Fruit fly (Drosophila melanogaster) whole organism, prepupa: ENCODE measurements around the gene Pde6.

ENCODE experiments used
- CG10631 ChIP-seq: fragments of 200-800 bp; sonication (Bioruptor generic); optimal IDR thresholded peaks from 2 replicates; lab custom pipeline; 2016; ENCODE audit warnings: missing biosample characterization, missing genetic modification characterization
- CG11294 ChIP-seq: fragments of 200-800 bp; sonication (Bioruptor generic); IDR thresholded peaks from 2 replicates; pipeline ENCODE4 v1.3.6; 2022; ENCODE audit warnings: missing biosample characterization, missing genetic modification characterization
- CG11762 ChIP-seq: fragments of 200-800 bp; sonication (Bioruptor generic); optimal IDR thresholded peaks from 3 replicates; lab custom pipeline; 2016; ENCODE audit warnings: missing biosample characterization, missing genetic modification characterization; ENCODE audit not compliant: insufficient read depth
- CG15336 ChIP-seq: fragments of 200-800 bp; sonication (Bioruptor generic); IDR thresholded peaks from 2 replicates; pipeline ENCODE4 v1.3.6; 2022; ENCODE audit warnings: missing biosample characterization, missing genetic modification characterization
- CG31627 ChIP-seq: fragments of 200-800 bp; sonication (Bioruptor generic); optimal IDR thresholded peaks from 3 replicates; lab custom pipeline; 2016; ENCODE audit warnings: missing biosample characterization, missing genetic modification characterization
- CG34406 ChIP-seq: fragments of 200-800 bp; sonication (Bioruptor generic); optimal IDR thresholded peaks from 3 replicates; lab custom pipeline; 2016; ENCODE audit warnings: missing biosample characterization, missing genetic modification characterization
- CG3919 ChIP-seq: fragments of 200-800 bp; sonication (Bioruptor generic); optimal IDR thresholded peaks from 3 replicates; lab custom pipeline; 2016; ENCODE audit warnings: missing biosample characterization, missing genetic modification characterization
- CG6163 ChIP-seq: fragments of 200-800 bp; sonication (Bioruptor generic); IDR thresholded peaks from 3 replicates; pipeline ENCODE4 v1.3.6; 2022; ENCODE audit warnings: missing biosample characterization, missing genetic modification characterization
- CG6276 ChIP-seq: fragments of 200-800 bp; sonication (Bioruptor generic); optimal IDR thresholded peaks from 2 replicates; lab custom pipeline; 2017; ENCODE audit warnings: missing biosample characterization, mild to moderate bottlenecking, missing genetic modification characterization
- CG6854 ChIP-seq: fragments of 200-800 bp; sonication (Bioruptor generic); optimal IDR thresholded peaks from 2 replicates; lab custom pipeline; 2017; ENCODE audit warnings: missing biosample characterization, mild to moderate bottlenecking, missing genetic modification characterization
- CG8119 ChIP-seq: fragments of 200-800 bp; sonication (Bioruptor generic); IDR thresholded peaks from 3 replicates; pipeline ENCODE4 v1.3.6; 2022; ENCODE audit warnings: missing biosample characterization, missing genetic modification characterization
- CG8319 ChIP-seq: fragments of 200-800 bp; sonication (Bioruptor generic); optimal IDR thresholded peaks from 3 replicates; lab custom pipeline; 2016; ENCODE audit warnings: missing biosample characterization, missing genetic modification characterization
- CG9139 ChIP-seq: fragments of 200-800 bp; sonication (Bioruptor generic); optimal IDR thresholded peaks from 3 replicates; lab custom pipeline; 2017; ENCODE audit warnings: missing biosample characterization, mild to moderate bottlenecking, missing genetic modification characterization
- Eip75B ChIP-seq: fragments of 200-800 bp; sonication (Bioruptor generic); optimal IDR thresholded peaks from 3 replicates; lab custom pipeline; 2016; ENCODE audit warnings: missing biosample characterization, missing genetic modification characterization
- Eip78C ChIP-seq: fragments of 200-800 bp; sonication (Bioruptor generic); peaks from one replicate; lab custom pipeline; 2016; ENCODE audit warnings: missing biosample characterization, missing genetic modification characterization
- Eip93F ChIP-seq: fragments of 200-800 bp; sonication (Bioruptor generic); optimal IDR thresholded peaks from 2 replicates; lab custom pipeline; 2016; ENCODE audit warnings: missing biosample characterization, mild to moderate bottlenecking, missing genetic modification characterization
- Ets21C ChIP-seq: fragments of 200-800 bp; sonication (Bioruptor generic); optimal IDR thresholded peaks from 3 replicates; lab custom pipeline; 2016; ENCODE audit warnings: missing biosample characterization, missing genetic modification characterization
- Ets96B ChIP-seq: fragments of 200-800 bp; optimal IDR thresholded peaks from 2 replicates; lab custom pipeline; 2019; ENCODE audit warnings: missing biosample characterization, mild to moderate bottlenecking, missing genetic modification characterization, moderate library complexity
- Gug ChIP-seq: fragments of 200-800 bp; sonication (Bioruptor generic); IDR thresholded peaks from 2 replicates; pipeline ENCODE4 v1.3.6; 2022; ENCODE audit warnings: missing biosample characterization, missing genetic modification characterization
- Hr39 ChIP-seq: fragments of 200-800 bp; sonication (Bioruptor generic); optimal IDR thresholded peaks from 2 replicates; lab custom pipeline; 2016; ENCODE audit warnings: missing biosample characterization, missing genetic modification characterization
- Sox102F ChIP-seq: fragments of 200-800 bp; sonication (Bioruptor generic); optimal IDR thresholded peaks from 2 replicates; lab custom pipeline; 2016; ENCODE audit warnings: missing biosample characterization, mild to moderate bottlenecking, missing genetic modification characterization
- Sox14 ChIP-seq: fragments of 200-800 bp; sonication (Bioruptor generic); optimal IDR thresholded peaks from 3 replicates; lab custom pipeline; 2016; ENCODE audit warnings: missing biosample characterization, missing genetic modification characterization
- achi ChIP-seq: fragments of 200-800 bp; sonication (Bioruptor generic); optimal IDR thresholded peaks from 3 replicates; lab custom pipeline; 2016; ENCODE audit warnings: missing biosample characterization, missing genetic modification characterization
- dac ChIP-seq: fragments of 200-800 bp; sonication (Bioruptor generic); optimal IDR thresholded peaks from 2 replicates; lab custom pipeline; 2017; ENCODE audit warnings: missing biosample characterization, mild to moderate bottlenecking, missing genetic modification characterization
- dsx ChIP-seq: fragments of 200-800 bp; optimal IDR thresholded peaks from 3 replicates; lab custom pipeline; 2019; ENCODE audit warnings: missing biosample characterization, mild to moderate bottlenecking, missing genetic modification characterization, moderate library complexity; ENCODE audit not compliant: poor library complexity, severe bottlenecking
- esn ChIP-seq: fragments of 200-800 bp; sonication (Bioruptor generic); optimal IDR thresholded peaks from 2 replicates; lab custom pipeline; 2016; ENCODE audit warnings: missing biosample characterization, mild to moderate bottlenecking, missing genetic modification characterization, moderate library complexity
- fd59A ChIP-seq: fragments of 200-800 bp; sonication (Bioruptor generic); optimal IDR thresholded peaks from 2 replicates; lab custom pipeline; 2017; ENCODE audit warnings: missing biosample characterization, mild to moderate bottlenecking, missing genetic modification characterization, missing genetic modification reagents
- fkh ChIP-seq: fragments of 200-800 bp; sonication (Bioruptor generic); optimal IDR thresholded peaks from 3 replicates; lab custom pipeline; 2017; ENCODE audit warnings: missing biosample characterization, mild to moderate bottlenecking, missing genetic modification characterization, moderate library complexity
- lz ChIP-seq: fragments of 200-800 bp; sonication (Bioruptor generic); optimal IDR thresholded peaks from 3 replicates; lab custom pipeline; 2016; ENCODE audit warnings: missing biosample characterization, missing genetic modification characterization
- net ChIP-seq: fragments of 200-800 bp; sonication (Bioruptor generic); optimal IDR thresholded peaks from 3 replicates; lab custom pipeline; 2016; ENCODE audit warnings: missing biosample characterization, missing genetic modification characterization
- pdm3 ChIP-seq: fragments of 200-800 bp; sonication (Bioruptor generic); optimal IDR thresholded peaks from 3 replicates; lab custom pipeline; 2016; ENCODE audit warnings: missing biosample characterization, missing genetic modification characterization
- ss ChIP-seq, 2 experiments: fragments of 200-800 bp; sonication (Bioruptor generic); optimal IDR thresholded peaks; 2 replicates in 1 of 2; 3 replicates in 1 of 2; lab custom pipeline; 2017 to 2018; ENCODE audit warnings: mild to moderate bottlenecking in 2 of 2, missing biosample characterization in 2 of 2, missing genetic modification characterization in 2 of 2, moderate library complexity in 1 of 2
- svp ChIP-seq: fragments of 200-800 bp; sonication (Bioruptor generic); peaks from one replicate; lab custom pipeline; 2016; ENCODE audit warnings: missing biosample characterization, missing genetic modification characterization
- topi ChIP-seq: fragments of 200-800 bp; sonication (Bioruptor generic); optimal IDR thresholded peaks from 3 replicates; lab custom pipeline; 2016; ENCODE audit warnings: missing biosample characterization, missing genetic modification characterization
- vri ChIP-seq: fragments of 200-800 bp; sonication (Bioruptor generic); optimal IDR thresholded peaks from 3 replicates; lab custom pipeline; 2016; ENCODE audit warnings: missing biosample characterization, mild to moderate bottlenecking, missing genetic modification characterization

Pde6 gene

DNA sequence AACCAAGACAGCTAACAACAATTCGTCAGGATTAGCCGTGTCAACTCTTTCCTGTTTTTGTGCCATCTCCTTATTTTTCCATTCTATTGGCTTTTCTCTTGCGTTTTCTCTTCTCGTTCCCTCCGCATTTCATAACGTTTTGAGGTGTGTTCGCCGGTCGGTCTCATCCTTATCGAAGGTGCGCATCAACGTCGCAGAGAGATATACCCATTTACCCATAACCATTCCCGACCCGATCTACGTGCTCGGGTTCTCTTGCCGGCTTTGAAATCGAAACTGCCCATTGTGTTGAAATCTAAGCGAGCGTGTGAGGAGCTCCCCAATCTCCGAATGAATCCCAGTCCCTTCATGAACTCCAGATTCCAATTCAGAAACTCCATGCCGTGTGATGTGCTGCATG, 75.1 kb downstream of the Pde6 start:
- TF ChIP-seq CG11762 (GFP tag; lab: Kevin White, UChicago) (no peak), dsx (GFP tag; lab: Kevin White, UChicago) (no peak), lz (GFP tag; lab: Kevin White, UChicago) (no peak), CG3919 (no peak), CG8319 (GFP tag; lab: Kevin White, UChicago) (no peak), fkh (no peak), Hr39 (GFP tag; lab: Kevin White, UChicago) (no peak), net (GFP tag; lab: Kevin White, UChicago) (no peak), Sox102F (GFP tag; lab: Kevin White, UChicago) (no peak), CG8119 (GFP tag; lab: Robert Waterston, UW) (no peak), fd59A (GFP tag; lab: Kevin White, UChicago) (no peak), CG31627 (no peak), Ets96B (tag; lab: Kevin White, UChicago) (no peak), esn (GFP tag; lab: Kevin White, UChicago) (no peak), CG34406 (GFP tag; lab: Kevin White, UChicago) (no peak), achi (GFP tag; lab: Kevin White, UChicago) (no peak), CG6276 (GFP tag; lab: Kevin White, UChicago) (no peak), CG10631 (GFP tag; lab: Kevin White, UChicago) (no peak), dac (GFP tag; lab: Kevin White, UChicago) (no peak)

- TF ChIP-seq Eip75B (GFP tag; lab: Kevin White, UChicago) (no peak), Ets21C (GFP tag; lab: Kevin White, UChicago) (no peak), ss (GFP tag; optimal IDR thresholded peaks at IDR 0.05; lab: Kevin White, UChicago) (no peak)
- TF ChIP-seq, all 60 proteins: peak for 0
These were observed 76.1 kb downstream of the Pde6 start for dm6 chr3R:14481977-14482376.

DNA sequence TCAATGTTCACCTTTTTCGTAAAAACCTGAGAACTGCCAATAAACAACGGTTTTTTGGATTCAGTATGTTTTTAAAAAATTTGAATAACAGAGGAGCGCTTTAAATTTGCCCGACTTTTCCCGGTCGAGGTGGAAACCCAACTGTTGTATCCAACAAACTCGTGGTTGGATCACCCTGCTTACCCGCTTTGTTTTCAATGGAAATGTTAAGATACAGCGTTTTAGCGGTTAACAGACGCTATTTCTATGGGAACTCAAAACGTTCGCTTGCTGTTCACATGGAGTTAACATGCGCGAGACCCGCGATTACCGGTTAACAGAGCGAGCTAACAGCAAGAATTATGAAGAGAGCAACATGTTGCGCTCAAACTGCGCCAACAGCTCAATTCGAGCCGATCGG, 76.5 kb downstream of the Pde6 start, which contains the start of gene cv-c:
cv-c (minus strand) TSS at position 145 of the 400 bp plus-strand sequence.
- TF ChIP-seq CG6854 (GFP tag; lab: Kevin White, UChicago): peak; percentile 35
- no peak for TF ChIP-seq CG11294 (GFP tag; lab: Robert Waterston, UW)
- TF ChIP-seq Sox14 (GFP tag; lab: Kevin White, UChicago): peak; percentile 31
- TF ChIP-seq Eip78C (GFP tag; lab: Kevin White, UChicago): peak; percentile 76
- TF ChIP-seq pdm3 (GFP tag; lab: Kevin White, UChicago): no peak
- TF ChIP-seq dsx (GFP tag; lab: Kevin White, UChicago): peak; percentile 24
- TF ChIP-seq Eip93F (GFP tag; lab: Kevin White, UChicago): peak; percentile 0
- TF ChIP-seq svp: peak; percentile 78
- TF ChIP-seq Eip75B (GFP tag; lab: Kevin White, UChicago): peak; percentile 19
- peak; percentile 12 for TF ChIP-seq topi (GFP tag; lab: Kevin White, UChicago)
- no peak for TF ChIP-seq CG9139 (GFP tag; lab: Kevin White, UChicago)
- peak; percentile 2 to 16 for TF ChIP-seq ss (GFP tag; optimal IDR thresholded peaks at IDR 0.05; lab: Kevin White, UChicago)
- no peak for TF ChIP-seq Gug
- 0 out of 3 replicates have a peak, but pooled peaks have one; percentile 13 for TF ChIP-seq CG6163 (GFP tag; lab: Robert Waterston, UW)
- TF ChIP-seq net (GFP tag; lab: Kevin White, UChicago): peak; percentile 13
- TF ChIP-seq CG3919: peak; percentile 35
- TF ChIP-seq vri (GFP tag; lab: Kevin White, UChicago): peak; percentile 21
- TF ChIP-seq, all 60 proteins: peak for 13

dm6 chr3R:14479623-14480194, 78.4 kb downstream of the Pde6 start:
- TF ChIP-seq CG6276 (GFP tag; lab: Kevin White, UChicago) (no peak), fd59A (GFP tag; lab: Kevin White, UChicago) (no peak), CG15336 (GFP tag; lab: Robert Waterston, UW) (no peak), fkh (peak; percentile 79), Eip78C (GFP tag; lab: Kevin White, UChicago) (peak; percentile 26)
